Worm (Caenorhabditis elegans): Measurements from ENCODE around the gene F47B8.8.
"Not testable (repeated sequence)": the region's sequence is repeated elsewhere in the genome, so short reads cannot be mapped to it uniquely, and the experiment has no call there.

DNA sequence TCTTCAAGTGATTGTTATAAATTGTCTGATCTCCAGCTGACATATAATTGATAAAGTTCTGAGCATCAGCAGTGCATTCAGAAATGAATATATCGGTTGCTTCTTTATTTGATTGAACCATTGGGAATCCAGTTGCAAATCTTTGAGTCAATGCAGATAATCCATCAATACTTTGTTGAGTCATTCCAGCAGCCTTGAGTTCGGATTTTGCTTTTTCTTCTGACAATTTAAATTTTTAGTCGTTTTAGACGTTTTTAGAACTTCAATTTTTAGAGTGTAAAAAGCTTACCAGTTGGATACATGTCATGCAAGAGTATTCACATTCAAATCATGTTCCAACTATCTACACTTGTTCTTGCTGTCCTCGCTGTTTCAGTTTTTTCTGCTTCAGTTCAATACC lies 21.9 kb upstream of the F47B8.8 start, which contains the start of gene F14D7.14:
- not testable (repeated sequence) for TF ChIP-seq ceh-45 (GFP tag; IDR thresholded peaks at IDR 0.05); sdc-2 (tag; optimal IDR thresholded peaks at IDR 0.05); nhr-11 (tag; optimal IDR thresholded peaks at IDR 0.05); ceh-9 (tag; optimal IDR thresholded peaks at IDR 0.05)
